Fruit fly (Drosophila melanogaster) whole organism, prepupa: ENCODE data around the gene Jhbp16.

ENCODE experiments used
- CG10631 ChIP-seq: fragments of 200-800 bp; sonication (Bioruptor generic); optimal IDR thresholded peaks from 2 replicates; lab custom pipeline; 2016; ENCODE audit warnings: missing biosample characterization, missing genetic modification characterization
- CG10669 ChIP-seq: fragments of 200-800 bp; sonication (Bioruptor generic); optimal IDR thresholded peaks from 3 replicates; lab custom pipeline; 2018; ENCODE audit warnings: missing biosample characterization, mild to moderate bottlenecking, missing genetic modification characterization, moderate library complexity
- CG11762 ChIP-seq: fragments of 200-800 bp; sonication (Bioruptor generic); optimal IDR thresholded peaks from 3 replicates; lab custom pipeline; 2016; ENCODE audit warnings: missing biosample characterization, missing genetic modification characterization; ENCODE audit not compliant: insufficient read depth
- CG11902 ChIP-seq: fragments of 200-800 bp; sonication (Bioruptor generic); optimal IDR thresholded peaks from 3 replicates; lab custom pipeline; 2016; ENCODE audit warnings: missing biosample characterization, missing genetic modification characterization
- CG15336 ChIP-seq: fragments of 200-800 bp; sonication (Bioruptor generic); IDR thresholded peaks from 2 replicates; pipeline ENCODE4 v1.3.6; 2022; ENCODE audit warnings: missing biosample characterization, missing genetic modification characterization
- CG1621 ChIP-seq: fragments of 200-800 bp; sonication (Bioruptor generic); optimal IDR thresholded peaks from 3 replicates; lab custom pipeline; 2018; ENCODE audit warnings: missing biosample characterization, mild to moderate bottlenecking, missing genetic modification characterization
- CG16779 ChIP-seq: fragments of 200-800 bp; sonication (Bioruptor generic); optimal IDR thresholded peaks from 3 replicates; lab custom pipeline; 2017; ENCODE audit warnings: missing biosample characterization, mild to moderate bottlenecking, missing genetic modification characterization
- CG3032 ChIP-seq: fragments of 200-800 bp; optimal IDR thresholded peaks from 2 replicates; lab custom pipeline; 2019; ENCODE audit warnings: missing biosample characterization, mild to moderate bottlenecking, missing genetic modification characterization, moderate library complexity
- CG31627 ChIP-seq: fragments of 200-800 bp; sonication (Bioruptor generic); optimal IDR thresholded peaks from 3 replicates; lab custom pipeline; 2016; ENCODE audit warnings: missing biosample characterization, missing genetic modification characterization
- CG32006 ChIP-seq: fragments of 200-800 bp; sonication (Bioruptor generic); optimal IDR thresholded peaks from 3 replicates; lab custom pipeline; 2017; ENCODE audit warnings: missing biosample characterization, mild to moderate bottlenecking, missing genetic modification characterization
- CG3919 ChIP-seq: fragments of 200-800 bp; sonication (Bioruptor generic); optimal IDR thresholded peaks from 3 replicates; lab custom pipeline; 2016; ENCODE audit warnings: missing biosample characterization, missing genetic modification characterization
- CG4318 ChIP-seq: fragments of 200-800 bp; sonication (Bioruptor generic); optimal IDR thresholded peaks from 3 replicates; lab custom pipeline; 2017; ENCODE audit warnings: missing biosample characterization, mild to moderate bottlenecking, missing genetic modification characterization
- CG6163 ChIP-seq: fragments of 200-800 bp; sonication (Bioruptor generic); IDR thresholded peaks from 3 replicates; pipeline ENCODE4 v1.3.6; 2022; ENCODE audit warnings: missing biosample characterization, missing genetic modification characterization
- CG6276 ChIP-seq: fragments of 200-800 bp; sonication (Bioruptor generic); optimal IDR thresholded peaks from 2 replicates; lab custom pipeline; 2017; ENCODE audit warnings: missing biosample characterization, mild to moderate bottlenecking, missing genetic modification characterization
- CG6792 ChIP-seq: fragments of 200-800 bp; sonication (Bioruptor generic); optimal IDR thresholded peaks from 3 replicates; lab custom pipeline; 2016; ENCODE audit warnings: missing biosample characterization, missing genetic modification characterization
- CG6808 ChIP-seq: fragments of 200-800 bp; sonication (Bioruptor generic); optimal IDR thresholded peaks from 3 replicates; lab custom pipeline; 2017; ENCODE audit warnings: missing biosample characterization, missing genetic modification characterization, mild to moderate bottlenecking, moderate library complexity, missing genetic modification reagents
- CG6854 ChIP-seq: fragments of 200-800 bp; sonication (Bioruptor generic); optimal IDR thresholded peaks from 2 replicates; lab custom pipeline; 2017; ENCODE audit warnings: missing biosample characterization, mild to moderate bottlenecking, missing genetic modification characterization
- CG8119 ChIP-seq: fragments of 200-800 bp; sonication (Bioruptor generic); IDR thresholded peaks from 3 replicates; pipeline ENCODE4 v1.3.6; 2022; ENCODE audit warnings: missing biosample characterization, missing genetic modification characterization
- CG8632 ChIP-seq: fragments of 200-800 bp; sonication (Bioruptor generic); optimal IDR thresholded peaks from 3 replicates; lab custom pipeline; 2016; ENCODE audit warnings: missing biosample characterization, missing genetic modification characterization
- Eip78C ChIP-seq: fragments of 200-800 bp; sonication (Bioruptor generic); peaks from one replicate; lab custom pipeline; 2016; ENCODE audit warnings: missing biosample characterization, missing genetic modification characterization
- Gug ChIP-seq: fragments of 200-800 bp; sonication (Bioruptor generic); IDR thresholded peaks from 2 replicates; pipeline ENCODE4 v1.3.6; 2022; ENCODE audit warnings: missing biosample characterization, missing genetic modification characterization
- Met ChIP-seq: fragments of 200-800 bp; sonication (Bioruptor generic); optimal IDR thresholded peaks from 3 replicates; lab custom pipeline; 2016; ENCODE audit warnings: missing biosample characterization, missing genetic modification characterization
- OdsH ChIP-seq: fragments of 200-800 bp; sonication (Bioruptor generic); optimal IDR thresholded peaks from 3 replicates; lab custom pipeline; 2016; ENCODE audit warnings: missing biosample characterization, missing genetic modification characterization
- Smox ChIP-seq: fragments of 200-800 bp; sonication (Bioruptor generic); optimal IDR thresholded peaks from 3 replicates; lab custom pipeline; 2016; ENCODE audit warnings: missing biosample characterization, missing genetic modification characterization
- Sox102F ChIP-seq: fragments of 200-800 bp; sonication (Bioruptor generic); optimal IDR thresholded peaks from 2 replicates; lab custom pipeline; 2016; ENCODE audit warnings: missing biosample characterization, mild to moderate bottlenecking, missing genetic modification characterization
- Sox14 ChIP-seq: fragments of 200-800 bp; sonication (Bioruptor generic); optimal IDR thresholded peaks from 3 replicates; lab custom pipeline; 2016; ENCODE audit warnings: missing biosample characterization, missing genetic modification characterization
- Sox15 ChIP-seq: fragments of 200-800 bp; sonication (Bioruptor generic); optimal IDR thresholded peaks from 3 replicates; lab custom pipeline; 2016; ENCODE audit warnings: missing biosample characterization, missing genetic modification characterization
- achi ChIP-seq: fragments of 200-800 bp; sonication (Bioruptor generic); optimal IDR thresholded peaks from 3 replicates; lab custom pipeline; 2016; ENCODE audit warnings: missing biosample characterization, missing genetic modification characterization
- cyc ChIP-seq: fragments of 200-800 bp; sonication (Bioruptor generic); optimal IDR thresholded peaks from 3 replicates; lab custom pipeline; 2016; ENCODE audit warnings: missing biosample characterization, missing genetic modification characterization
- dsx ChIP-seq: fragments of 200-800 bp; optimal IDR thresholded peaks from 3 replicates; lab custom pipeline; 2019; ENCODE audit warnings: missing biosample characterization, mild to moderate bottlenecking, missing genetic modification characterization, moderate library complexity; ENCODE audit not compliant: poor library complexity, severe bottlenecking
- eg ChIP-seq: fragments of 200-800 bp; sonication (Bioruptor generic); IDR thresholded peaks from 3 replicates; pipeline ENCODE4 v1.3.6; 2022; ENCODE audit warnings: missing biosample characterization, missing genetic modification characterization
- esn ChIP-seq: fragments of 200-800 bp; sonication (Bioruptor generic); optimal IDR thresholded peaks from 2 replicates; lab custom pipeline; 2016; ENCODE audit warnings: missing biosample characterization, mild to moderate bottlenecking, missing genetic modification characterization, moderate library complexity
- fd59A ChIP-seq: fragments of 200-800 bp; sonication (Bioruptor generic); optimal IDR thresholded peaks from 2 replicates; lab custom pipeline; 2017; ENCODE audit warnings: missing biosample characterization, mild to moderate bottlenecking, missing genetic modification characterization, missing genetic modification reagents
- fd85E ChIP-seq: fragments of 200-800 bp; sonication (Bioruptor generic); optimal IDR thresholded peaks from 3 replicates; lab custom pipeline; 2016; ENCODE audit warnings: missing biosample characterization, missing genetic modification characterization
- lz ChIP-seq: fragments of 200-800 bp; sonication (Bioruptor generic); optimal IDR thresholded peaks from 3 replicates; lab custom pipeline; 2016; ENCODE audit warnings: missing biosample characterization, missing genetic modification characterization
- net ChIP-seq: fragments of 200-800 bp; sonication (Bioruptor generic); optimal IDR thresholded peaks from 3 replicates; lab custom pipeline; 2016; ENCODE audit warnings: missing biosample characterization, missing genetic modification characterization
- pdm3 ChIP-seq: fragments of 200-800 bp; sonication (Bioruptor generic); optimal IDR thresholded peaks from 3 replicates; lab custom pipeline; 2016; ENCODE audit warnings: missing biosample characterization, missing genetic modification characterization

Jhbp16 gene

DNA sequence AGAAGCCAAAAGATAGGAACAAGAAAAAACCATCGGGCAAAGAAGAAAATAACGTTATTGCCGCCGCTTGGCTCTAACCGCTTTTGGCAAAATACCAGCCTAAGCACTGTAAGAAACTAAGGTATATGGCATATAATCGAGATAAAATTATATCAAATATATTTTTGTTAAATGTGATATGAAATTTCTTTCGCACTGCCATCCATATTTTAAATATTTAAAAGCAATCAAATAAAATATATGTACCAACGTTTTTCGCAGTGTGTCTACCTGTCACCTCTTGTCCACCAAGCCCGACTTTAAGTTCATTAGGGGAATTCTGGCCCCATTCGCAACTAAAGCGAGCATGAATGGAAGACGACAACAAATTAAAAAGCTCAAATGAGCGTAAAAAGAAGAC is 36.4 kb upstream of the Jhbp16 start (continued):
- TF ChIP-seq Gug (GFP tag; lab: Robert Waterston, UW) (peak; percentile 60), esn (GFP tag; lab: Kevin White, UChicago) (peak; percentile 83), CG6854 (GFP tag; lab: Kevin White, UChicago) (peak; percentile 3), Sox14 (GFP tag; lab: Kevin White, UChicago) (peak; percentile 69), CG31627 (peak; percentile 54), CG1621 (no peak), Met (GFP tag; lab: Kevin White, UChicago) (peak; percentile 80), CG11762 (GFP tag; lab: Kevin White, UChicago) (peak; percentile 34), cyc (GFP tag; lab: Kevin White, UChicago) (peak; percentile 66), CG6163 (GFP tag; lab: Robert Waterston, UW) (peak; percentile 86), dsx (GFP tag; lab: Kevin White, UChicago) (peak; percentile 27), CG11902 (GFP tag; lab: Kevin White, UChicago) (peak; percentile 9), CG3919 (GFP tag; lab: Kevin White, UChicago) (peak; percentile 78), CG6792 (GFP tag; lab: Kevin White, UChicago) (peak; percentile 64), fd59A (peak; percentile 37), CG10669 (peak; percentile 28), achi (GFP tag; lab: Kevin White, UChicago) (peak; percentile 70), CG8632 (peak; percentile 50), CG8119 (GFP tag; lab: Robert Waterston, UW) (peak; percentile 83), OdsH (GFP tag; lab: Kevin White, UChicago) (peak; percentile 76), CG3032 (tag; lab: Kevin White, UChicago) (peak; percentile 56), Sox15 (GFP tag; lab: Kevin White, UChicago) (peak; percentile 26), Eip78C (GFP tag; lab: Kevin White, UChicago) (peak; percentile 90), CG32006 (GFP tag; lab: Kevin White, UChicago) (peak; percentile 84), CG16779 (no peak), CG6276 (GFP tag; lab: Kevin White, UChicago) (peak; percentile 76), Smox (GFP tag; lab: Kevin White, UChicago) (peak; percentile 75), Sox102F (GFP tag; lab: Kevin White, UChicago) (peak; percentile 80), CG4318 (GFP tag; lab: Kevin White, UChicago) (peak; percentile 40), fd85E (GFP tag; lab: Kevin White, UChicago) (no peak), CG6808 (GFP tag; lab: Kevin White, UChicago) (peak; percentile 22), lz (peak; percentile 71), eg (GFP tag; lab: Robert Waterston, UW) (peak; percentile 90)

- TF ChIP-seq Gug (GFP tag; lab: Robert Waterston, UW), result no peak
- no peak for TF ChIP-seq CG4318 (GFP tag; lab: Kevin White, UChicago)
- no peak for TF ChIP-seq CG6792 (GFP tag; lab: Kevin White, UChicago)
- TF ChIP-seq Smox (GFP tag; lab: Kevin White, UChicago), result no peak
- TF ChIP-seq eg (GFP tag; lab: Robert Waterston, UW), result 0 out of 3 replicates have a peak, but pooled peaks have one; percentile 15
- TF ChIP-seq CG6163 (GFP tag; lab: Robert Waterston, UW), result 0 out of 3 replicates have a peak, but pooled peaks have one; percentile 15
- TF ChIP-seq lz, result no peak
- peak; percentile 77 for TF ChIP-seq Eip78C (GFP tag; lab: Kevin White, UChicago)
- TF ChIP-seq CG10631 (GFP tag; lab: Kevin White, UChicago), result no peak
- no peak for TF ChIP-seq net
- TF ChIP-seq achi (GFP tag; lab: Kevin White, UChicago), result no peak
- no peak for TF ChIP-seq CG6854 (GFP tag; lab: Kevin White, UChicago)
- TF ChIP-seq CG6276 (GFP tag; lab: Kevin White, UChicago), result peak; percentile 4
- TF ChIP-seq OdsH (GFP tag; lab: Kevin White, UChicago), result peak; percentile 6
- no peak for TF ChIP-seq CG3032 (tag; lab: Kevin White, UChicago)
- TF ChIP-seq Met (GFP tag; lab: Kevin White, UChicago), result peak; percentile 5
- TF ChIP-seq pdm3 (GFP tag; lab: Kevin White, UChicago), result no peak
- TF ChIP-seq fd59A, result no peak
- no peak for TF ChIP-seq CG15336 (GFP tag; lab: Robert Waterston, UW)
- TF ChIP-seq, all 60 proteins: peak for 6
Observed at dm6 chr3R:21628213-21628800, 35.9 kb upstream of the Jhbp16 start.
